Fruit fly (Drosophila melanogaster): ENCODE results near the gene CG43219.

CG43219 gene

dm6 chr3L:21224701-21225223, 4.6 kb downstream of the CG43219 start (continued):
- TF ChIP-seq Nf-YB (GFP tag; optimal IDR thresholded peaks at IDR 0.05) (peak; percentile 5), CG17568 (GFP tag; optimal IDR thresholded peaks at IDR 0.05) (no peak), Dbx (GFP tag; IDR thresholded peaks at IDR 0.05) (no peak), B-H1 (GFP tag; IDR thresholded peaks at IDR 0.05) (no peak), ttk (GFP tag; IDR thresholded peaks at IDR 0.05) (no peak), crc (GFP tag; optimal IDR thresholded peaks at IDR 0.05) (no peak), CG34422 (GFP tag; IDR thresholded peaks at IDR 0.05) (no peak), Eip74EF (GFP tag; optimal IDR thresholded peaks at IDR 0.05) (peak in 1 of 2 experiments; percentile 87), Sry-δ (GFP tag; optimal IDR thresholded peaks at IDR 0.05) (no peak), vfl (GFP tag; optimal IDR thresholded peaks at IDR 0.05) (no peak), Drgx (GFP tag; IDR thresholded peaks at IDR 0.05) (peak; percentile 18; the same call in 1 of the 2 replicates), kay (GFP tag; optimal IDR thresholded peaks at IDR 0.05) (no peak), wor (GFP tag; IDR thresholded peaks at IDR 0.05) (no peak), Fer1 (GFP tag; optimal IDR thresholded peaks at IDR 0.05) (no peak), CG1792 (GFP tag; optimal IDR thresholded peaks at IDR 0.05) (no peak), Bteb2 (GFP tag; optimal IDR thresholded peaks at IDR 0.05) (no peak), CG2129 (GFP tag; IDR thresholded peaks at IDR 0.05; ENCODE audit: partially characterized antibody) (no peak), Lhr (GFP tag; optimal IDR thresholded peaks at IDR 0.05) (no peak), Dip3 (GFP tag; optimal IDR thresholded peaks at IDR 0.05) (no peak), CG18599 (GFP tag; optimal IDR thresholded peaks at IDR 0.05) (no peak), dm (GFP tag; optimal IDR thresholded peaks at IDR 0.05) (no peak), CG31441 (GFP tag; IDR thresholded peaks at IDR 0.05) (no peak), CG8944 (GFP tag; optimal IDR thresholded peaks at IDR 0.05) (no peak), CG10979 (tag; optimal IDR thresholded peaks at IDR 0.05) (no peak), unpg (GFP tag; optimal IDR thresholded peaks at IDR 0.05) (no peak), psq (GFP tag; optimal IDR thresholded peaks at IDR 0.05) (no peak), Dek (tag; optimal IDR thresholded peaks at IDR 0.05) (no peak), Scr (GFP tag; IDR thresholded peaks at IDR 0.05; ENCODE audit: partially characterized antibody) (no peak), toy (GFP tag; IDR thresholded peaks at IDR 0.05) (no peak), CG1832 (GFP tag; optimal IDR thresholded peaks at IDR 0.05) (no peak), vnd (GFP tag; IDR thresholded peaks at IDR 0.05; ENCODE audit: partially characterized antibody) (no peak), CoRest (tag; optimal IDR thresholded peaks at IDR 0.05) (no peak), CG18764 (GFP tag; optimal IDR thresholded peaks at IDR 0.05) (no peak), so (GFP tag; IDR thresholded peaks at IDR 0.05) (0 out of 3 replicates have a peak, but pooled peaks have one; percentile 16), CG2199 (GFP tag; IDR thresholded peaks at IDR 0.05) (no peak), nau (GFP tag; optimal IDR thresholded peaks at IDR 0.05) (no peak), crp (GFP tag; optimal IDR thresholded peaks at IDR 0.05) (no peak), CG15514 (GFP tag; optimal IDR thresholded peaks at IDR 0.05) (no peak), az2 (GFP tag; optimal IDR thresholded peaks at IDR 0.05) (no peak), mirr (GFP tag; optimal IDR thresholded peaks at IDR 0.05) (no peak), NC2α (GFP tag; optimal IDR thresholded peaks at IDR 0.05) (no peak), bsh (GFP tag; optimal IDR thresholded peaks at IDR 0.05) (no peak), seq (GFP tag; IDR thresholded peaks at IDR 0.05) (no peak), Rfx (GFP tag; IDR thresholded peaks at IDR 0.05) (no peak), Hsf (GFP tag; optimal IDR thresholded peaks at IDR 0.05) (no peak), CG30020 (tag; optimal IDR thresholded peaks at IDR 0.05) (no peak), HmgZ (tag; optimal IDR thresholded peaks at IDR 0.05) (no peak), emc (GFP tag; optimal IDR thresholded peaks at IDR 0.05) (no peak), NFAT (GFP tag; IDR thresholded peaks at IDR 0.05) (no peak), ci (GFP tag; IDR thresholded peaks at IDR 0.05) (0 out of 3 replicates have a peak, but pooled peaks have one; percentile 49), CG11504 (tag; optimal IDR thresholded peaks at IDR 0.05) (no peak)

Data from whole organism, embryonic.